Fruit fly (Drosophila melanogaster): ENCODE measurements around the gene CG3437.

dm6 chr3L:9497981-9498619 is 40.6 kb upstream of the CG3437 start:
- TF ChIP-seq Ets98B (GFP tag; IDR thresholded peaks at IDR 0.05) (no peak), EcR (GFP tag; optimal IDR thresholded peaks at IDR 0.05) (no peak), CG15710 (tag; optimal IDR thresholded peaks at IDR 0.05) (no peak), fd96Ca (GFP tag; IDR thresholded peaks at IDR 0.05) (no peak), CG8159 (tag; optimal IDR thresholded peaks at IDR 0.05) (no peak), CG32121 (GFP tag; IDR thresholded peaks at IDR 0.05) (no peak), Pif1A (GFP tag; optimal IDR thresholded peaks at IDR 0.05) (no peak), D1 (tag; optimal IDR thresholded peaks at IDR 0.05) (no peak), CG9948 (tag; optimal IDR thresholded peaks at IDR 0.05) (no peak), rn (GFP tag; IDR thresholded peaks at IDR 0.05) (no peak), Snoo (tag; optimal IDR thresholded peaks at IDR 0.05) (no peak), CG10348 (GFP tag; IDR thresholded peaks at IDR 0.05) (no peak), CG34367 (tag; optimal IDR thresholded peaks at IDR 0.05) (no peak)
